Worm (Caenorhabditis elegans) whole organism, dauer: ENCODE data around the gene H19J13.2.

ENCODE experiments used
- unc-62 ChIP-seq: sonication (generic microtip); optimal IDR thresholded peaks from 2 replicates; lab custom pipeline; 2017; ENCODE audit warnings: missing biosample characterization, missing genetic modification reagents, missing genetic modification characterization

H19J13.2 gene

ce11 chrX:12288254-12288653, 14.5 kb upstream of the H19J13.2 start, which contains the start of gene C04B4.5:
TSS of gene C04B4.5 (minus strand) at chrX:12288354.
- no peak for TF ChIP-seq unc-62

ce11 chrX:12285496-12285895, 11.7 kb upstream of the H19J13.2 start, which contains the start of gene lips-2:
TSS of gene lips-2 (plus strand) at chrX:12285796.
- no peak for TF ChIP-seq unc-62

- no peak for TF ChIP-seq unc-62
These were observed 10.4 kb upstream of the H19J13.2 start for ce11 chrX:12284161-12284560.

ce11 chrX:12282911-12283310, 9.1 kb upstream of the H19J13.2 start, which contains the start of gene C04B4.2:
TSS of gene C04B4.2 (plus strand) at chrX:12283281.
- TF ChIP-seq unc-62, result no peak

- TF ChIP-seq unc-62, result no peak
These were observed 6.7 kb upstream of the H19J13.2 start, which contains the start of gene C04B4.1 for ce11 chrX:12280477-12280876. TSS of gene C04B4.1 (plus strand) at chrX:12280777.

- no peak for TF ChIP-seq unc-62
These were observed 1.8 kb upstream of the H19J13.2 start, which contains the start of gene C04B4.6 for ce11 chrX:12275577-12275976. TSS of gene C04B4.6 (minus strand) at chrX:12275677.

ce11 chrX:12270841-12271240, 2.9 kb downstream of the H19J13.2 start, which contains the start of gene otpl-8:
TSS of gene otpl-8 (minus strand) at chrX:12270941.
- no peak for TF ChIP-seq unc-62

- TF ChIP-seq unc-62, result no peak
These were observed 13.3 kb downstream of the H19J13.2 start, which contains the start of gene E01G6.1 for ce11 chrX:12260381-12260931. TSS of gene E01G6.1 (plus strand) at chrX:12260881.

ce11 chrX:12256594-12257048, 17.1 kb downstream of the H19J13.2 start, which contains the start of gene E01G6.2:
TSS of gene E01G6.2 (plus strand) at chrX:12256644.
- TF ChIP-seq unc-62, result no peak

ce11 chrX:12252189-12252588, 21.6 kb downstream of the H19J13.2 start:
- no peak for TF ChIP-seq unc-62

ce11 chrX:12248140-12248539, 25.6 kb downstream of the H19J13.2 start:
- TF ChIP-seq unc-62, result no peak

- TF ChIP-seq unc-62, result no peak
These were observed 30.9 kb downstream of the H19J13.2 start for ce11 chrX:12242902-12243301.

ce11 chrX:12241457-12241856, 32.3 kb downstream of the H19J13.2 start, which contains the start of gene cest-3:
TSS of gene cest-3 (plus strand) at chrX:12241646.
- TF ChIP-seq unc-62, result no peak

ce11 chrX:12235388-12235787, 38.4 kb downstream of the H19J13.2 start, which contains the start of gene C23H4.6:
TSS of gene C23H4.6 (plus strand) at chrX:12235606.
- TF ChIP-seq unc-62, result no peak

ce11 chrX:12234424-12234823, 39.3 kb downstream of the H19J13.2 start:
- TF ChIP-seq unc-62, result no peak

- TF ChIP-seq unc-62, result no peak
These were observed 43.4 kb downstream of the H19J13.2 start for ce11 chrX:12230357-12230756.

- TF ChIP-seq unc-62, result no peak
These were observed 44.1 kb downstream of the H19J13.2 start, which contains the start of gene cest-7 for ce11 chrX:12229651-12230050. TSS of gene cest-7 (plus strand) at chrX:12229951.

- no peak for TF ChIP-seq unc-62
These were observed 46.6 kb downstream of the H19J13.2 start for ce11 chrX:12227130-12227529.
